Fruit fly (Drosophila melanogaster): ENCODE results near the gene CG32313.

Gene CG32313

DNA sequence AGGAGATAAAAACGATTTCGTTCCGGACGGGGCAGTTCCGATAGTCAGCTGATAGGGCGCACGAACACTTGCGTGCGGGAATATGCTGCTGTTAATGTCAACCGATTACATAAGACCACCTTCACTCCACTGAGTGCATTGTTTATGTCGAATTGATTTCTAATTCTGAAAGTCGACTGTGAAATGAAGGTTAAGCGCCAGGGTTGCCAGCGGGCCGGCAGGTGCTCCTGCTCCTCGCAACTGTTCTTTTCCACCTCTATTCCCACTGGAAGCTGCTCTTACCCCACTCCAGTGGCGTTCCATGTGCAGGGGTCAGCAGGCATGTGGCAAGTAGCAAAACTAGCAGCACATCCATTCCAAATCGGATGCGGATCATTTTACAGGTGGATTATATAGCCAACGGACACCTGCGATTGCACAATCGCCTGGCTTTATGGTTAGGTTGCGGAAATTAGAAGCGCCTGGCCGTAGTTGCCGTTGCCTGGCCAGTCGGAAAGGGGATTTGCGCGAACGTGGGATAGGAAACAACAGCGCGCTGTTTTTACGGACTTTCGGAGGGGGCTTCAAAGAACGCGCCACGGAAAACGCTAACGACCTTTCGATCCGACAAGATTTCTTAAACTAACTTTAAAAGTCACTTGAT is 28.8 kb downstream of the CG32313 start, which contains the start of gene cue:
TSS of gene cue (minus strand) at position 641 of the 643 bp plus-strand sequence.
- no peak for TF ChIP-seq CG10348 (GFP tag; IDR thresholded peaks at IDR 0.05)
- TF ChIP-seq Pif1B (GFP tag; optimal IDR thresholded peaks at IDR 0.05): no peak
- TF ChIP-seq CG8159 (tag; optimal IDR thresholded peaks at IDR 0.05): no peak
- TF ChIP-seq rn (GFP tag; IDR thresholded peaks at IDR 0.05): no peak
- no peak for TF ChIP-seq CG12605 (GFP tag; IDR thresholded peaks at IDR 0.05)
- TF ChIP-seq gl (tag; optimal IDR thresholded peaks at IDR 0.05): no peak
- no peak for TF ChIP-seq CG9948 (tag; optimal IDR thresholded peaks at IDR 0.05)
- no peak for TF ChIP-seq CG17806 (tag; optimal IDR thresholded peaks at IDR 0.05)
- TF ChIP-seq CG15710 (tag; optimal IDR thresholded peaks at IDR 0.05): no peak
- no peak for TF ChIP-seq CG8301 (tag; optimal IDR thresholded peaks at IDR 0.05)
- no peak for TF ChIP-seq Pif1A (GFP tag; optimal IDR thresholded peaks at IDR 0.05)
- TF ChIP-seq EcR (GFP tag; optimal IDR thresholded peaks at IDR 0.05): no peak

DNA sequence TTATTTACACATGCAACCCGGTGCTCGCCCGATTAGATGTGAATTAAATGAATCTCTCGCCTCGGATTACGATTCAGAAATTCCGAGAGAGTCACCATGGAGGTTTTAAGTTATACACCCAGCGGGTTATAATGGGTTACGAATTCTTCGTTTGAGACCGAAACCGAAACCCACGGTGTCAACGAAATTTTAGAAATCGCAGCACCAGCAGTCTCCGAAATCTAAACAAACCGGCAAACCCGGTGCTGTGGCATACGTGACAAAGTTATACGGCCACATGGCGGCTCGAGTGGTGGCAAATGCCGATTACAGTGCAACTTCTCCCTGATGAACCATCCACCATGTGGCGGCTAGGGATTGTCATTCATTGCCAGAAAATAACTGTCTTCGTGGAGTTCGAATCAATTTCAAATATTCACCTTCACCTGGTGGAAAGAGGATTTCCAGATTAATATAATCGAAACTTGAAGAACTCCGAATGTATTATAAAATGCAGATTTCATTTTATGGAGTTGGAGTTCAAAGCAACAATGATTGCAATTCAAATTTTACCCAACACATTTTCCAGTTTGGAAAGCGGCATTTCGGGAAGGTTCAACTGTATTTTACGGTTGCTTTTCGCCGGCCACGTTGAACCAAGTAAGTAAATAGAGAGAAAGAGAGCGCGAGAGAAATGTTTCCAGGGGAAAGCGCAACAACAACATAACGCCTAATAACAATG is 29.6 kb downstream of the CG32313 start:
- TF ChIP-seq Ets98B (GFP tag; IDR thresholded peaks at IDR 0.05) (peak; percentile 62), Pif1B (GFP tag; optimal IDR thresholded peaks at IDR 0.05) (peak; percentile 42), CG17806 (tag; optimal IDR thresholded peaks at IDR 0.05) (peak; percentile 55), CG13204 (GFP tag; optimal IDR thresholded peaks at IDR 0.05) (no peak), CG32121 (GFP tag; IDR thresholded peaks at IDR 0.05) (peak; percentile 63), gl (tag; optimal IDR thresholded peaks at IDR 0.05) (no peak), D1 (tag; optimal IDR thresholded peaks at IDR 0.05) (no peak), CG34367 (tag; optimal IDR thresholded peaks at IDR 0.05) (peak; percentile 1), CG15710 (tag; optimal IDR thresholded peaks at IDR 0.05) (peak; percentile 55), CG8159 (tag; optimal IDR thresholded peaks at IDR 0.05) (peak; percentile 53), CG4496 (GFP tag; IDR thresholded peaks at IDR 0.05) (peak; percentile 68), CG14655 (GFP tag; optimal IDR thresholded peaks at IDR 0.05) (peak; percentile 77), CG8301 (tag; optimal IDR thresholded peaks at IDR 0.05) (peak; percentile 77), CG12605 (GFP tag; IDR thresholded peaks at IDR 0.05) (peak; percentile 50), rn (GFP tag; IDR thresholded peaks at IDR 0.05) (0 out of 2 replicates have a peak, but pooled peaks have one; percentile 23), EcR (GFP tag; optimal IDR thresholded peaks at IDR 0.05) (no peak), CG10348 (GFP tag; IDR thresholded peaks at IDR 0.05) (no peak), Snoo (tag; optimal IDR thresholded peaks at IDR 0.05) (peak; percentile 21), CG9948 (tag; optimal IDR thresholded peaks at IDR 0.05) (peak; percentile 51), Pif1A (GFP tag; optimal IDR thresholded peaks at IDR 0.05) (peak; percentile 65), fd96Ca (GFP tag; IDR thresholded peaks at IDR 0.05) (peak; percentile 84)

DNA sequence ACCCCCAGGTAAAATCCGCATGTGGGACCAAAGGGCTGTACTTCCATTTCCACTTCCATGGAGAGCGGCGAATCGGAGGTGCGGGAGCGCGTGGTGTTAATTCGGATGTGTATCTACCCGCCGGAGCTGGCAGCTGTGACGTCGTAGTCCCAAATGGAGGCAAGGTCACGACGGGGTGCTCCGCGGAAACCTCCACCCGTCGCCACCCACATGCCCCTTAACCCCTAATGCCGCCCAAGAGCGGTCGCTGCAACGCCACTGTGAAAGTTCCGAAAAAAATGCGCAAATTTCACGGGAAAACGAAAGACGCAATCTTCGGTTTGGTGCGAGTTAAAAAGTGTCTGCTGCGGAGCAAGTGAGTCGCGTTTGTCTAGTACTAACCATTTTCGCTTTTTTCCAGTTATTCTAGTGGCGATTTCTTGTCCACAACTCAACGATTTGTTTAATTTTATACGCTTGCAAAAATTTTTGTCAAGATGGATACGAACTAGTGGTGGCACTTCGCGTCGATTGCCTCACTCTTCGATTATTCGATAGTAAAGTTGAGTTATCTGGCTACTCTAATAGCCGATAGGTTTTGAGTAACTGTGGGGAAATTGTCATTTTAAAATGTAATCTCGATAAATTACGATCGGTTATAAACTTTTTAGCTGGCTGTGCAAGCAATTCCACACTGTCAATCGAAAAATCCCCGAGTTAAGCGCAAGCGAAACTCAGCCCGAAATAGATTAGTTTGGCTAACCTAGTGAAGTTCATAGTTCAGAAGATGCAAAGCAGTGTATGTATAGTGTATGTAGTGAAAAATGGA is 43.3 kb downstream of the CG32313 start, which contains the start of the genes hfp and Psa:
TSS of gene hfp (minus strand) at position 505 of the 808 bp plus-strand sequence.
TSS of gene Psa (plus strand) at position 758 of the 808 bp plus-strand sequence.
- TF ChIP-seq CG17806 (tag; optimal IDR thresholded peaks at IDR 0.05) (no peak), CG13204 (GFP tag; optimal IDR thresholded peaks at IDR 0.05) (no peak), Pif1B (GFP tag; optimal IDR thresholded peaks at IDR 0.05) (no peak), CG8301 (tag; optimal IDR thresholded peaks at IDR 0.05) (no peak), CG9948 (tag; optimal IDR thresholded peaks at IDR 0.05) (no peak), CG34367 (tag; optimal IDR thresholded peaks at IDR 0.05) (no peak), Ets98B (GFP tag; IDR thresholded peaks at IDR 0.05) (no peak), EcR (GFP tag; optimal IDR thresholded peaks at IDR 0.05) (no peak), CG12605 (GFP tag; IDR thresholded peaks at IDR 0.05) (no peak), fd96Ca (GFP tag; IDR thresholded peaks at IDR 0.05) (no peak), CG14655 (GFP tag; optimal IDR thresholded peaks at IDR 0.05) (no peak)

DNA sequence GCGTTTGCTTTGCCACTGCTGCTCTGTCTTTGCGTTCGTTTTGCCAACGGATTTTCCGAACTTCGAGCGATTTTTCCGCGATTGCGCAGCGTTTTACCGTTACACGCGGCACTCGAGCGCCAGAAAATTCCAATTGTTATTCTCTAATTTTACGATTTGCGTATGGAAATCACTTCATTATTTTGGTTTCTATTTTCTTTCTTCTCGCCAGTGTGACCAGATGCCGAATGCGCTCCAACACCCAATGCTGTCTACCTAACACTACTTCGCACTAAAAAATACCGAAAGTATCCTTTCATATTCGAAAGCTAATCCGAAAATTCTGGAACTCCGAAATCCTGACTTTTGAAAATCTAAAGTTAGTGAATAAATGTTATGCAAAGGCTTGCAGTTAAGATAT is 49.1 kb downstream of the CG32313 start, which contains the start of gene CG12084:
TSS of gene CG12084 (minus strand) at position 236 of the 400 bp plus-strand sequence.
- no peak for TF ChIP-seq CG13204 (GFP tag; optimal IDR thresholded peaks at IDR 0.05)
- TF ChIP-seq CG12605 (GFP tag; IDR thresholded peaks at IDR 0.05): peak; percentile 9; the same call in 1 of the 2 replicates

DNA sequence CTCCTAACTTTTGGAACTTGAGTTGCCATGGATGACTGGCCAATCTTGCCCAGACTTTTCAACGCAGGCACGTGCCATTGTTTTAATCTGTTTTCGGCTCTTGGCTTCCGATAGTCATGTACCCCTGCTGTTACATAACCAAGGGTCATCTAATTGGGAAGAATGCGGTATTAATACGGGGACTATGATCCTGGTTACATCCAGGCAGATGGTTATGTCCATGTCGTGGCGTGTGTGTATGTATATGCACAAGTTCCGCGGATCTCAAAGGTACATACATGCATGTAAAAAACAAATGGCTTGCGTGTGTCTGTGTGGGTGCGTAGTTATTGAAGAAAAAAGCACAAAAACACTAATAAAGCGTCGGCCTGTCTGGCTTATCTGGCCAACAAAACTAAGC is 49.7 kb downstream of the CG32313 start:
- TF ChIP-seq CG10348 (GFP tag; IDR thresholded peaks at IDR 0.05) (no peak), Snoo (tag; optimal IDR thresholded peaks at IDR 0.05) (no peak), CG4496 (GFP tag; IDR thresholded peaks at IDR 0.05) (no peak), fd96Ca (GFP tag; IDR thresholded peaks at IDR 0.05) (no peak), CG17806 (tag; optimal IDR thresholded peaks at IDR 0.05) (no peak), CG12605 (GFP tag; IDR thresholded peaks at IDR 0.05) (no peak)
